Fruit fly (Drosophila melanogaster): ENCODE measurements around the gene CG3638.

dm6 chrX:1191008-1191407 lies 45.5 kb downstream of the CG3638 start, which contains the start of gene CG11380:
- TF ChIP-seq psq (optimal IDR thresholded peaks at IDR 0.05): no peak
- no peak for TF ChIP-seq Dll (optimal IDR thresholded peaks at IDR 0.05)
- TF ChIP-seq EcR (GFP tag; optimal IDR thresholded peaks at IDR 0.05): no peak
- no peak for TF ChIP-seq pan (optimal IDR thresholded peaks at IDR 0.05)
- TF ChIP-seq CG8478 (optimal IDR thresholded peaks at IDR 0.05): no peak
